Fruit fly (Drosophila melanogaster) whole organism, embryonic: ENCODE results near the gene dgt2.

Experiments used
- CG10209 ChIP-seq: fragments of 200-800 bp; sonication (Bioruptor generic); optimal IDR thresholded peaks from 3 replicates; lab custom pipeline; 2017; ENCODE audit warnings: missing biosample characterization, mild to moderate bottlenecking, missing genetic modification characterization, missing genetic modification reagents
- CG11560 ChIP-seq: fragments of 200-800 bp; sonication (Bioruptor generic); IDR thresholded peaks from 3 replicates; pipeline ENCODE4 v1.3.6; 2022; ENCODE audit warnings: missing biosample characterization, missing genetic modification characterization
- CG12071 ChIP-seq: fragments of 200-800 bp; sonication (Bioruptor generic); optimal IDR thresholded peaks from 3 replicates; lab custom pipeline; 2018; ENCODE audit warnings: missing biosample characterization, mild to moderate bottlenecking, missing genetic modification characterization
- CG13296 ChIP-seq: fragments of 200-800 bp; sonication (Bioruptor generic); optimal IDR thresholded peaks from 3 replicates; lab custom pipeline; 2018; ENCODE audit warnings: missing biosample characterization, mild to moderate bottlenecking, missing genetic modification characterization
- CG13894 ChIP-seq: fragments of 200-800 bp; sonication (Bioruptor generic); optimal IDR thresholded peaks from 3 replicates; lab custom pipeline; 2018; ENCODE audit warnings: missing biosample characterization, mild to moderate bottlenecking, missing genetic modification characterization, moderate library complexity
- CG14014 ChIP-seq: fragments of 200-800 bp; sonication (Bioruptor generic); IDR thresholded peaks from 2 replicates; pipeline ENCODE4 v1.3.6; 2022; ENCODE audit warnings: missing biosample characterization, missing genetic modification characterization
- CG14441 ChIP-seq: fragments of 200-800 bp; sonication (Bioruptor generic); IDR thresholded peaks from 2 replicates; pipeline ENCODE4 v1.3.6; 2022; ENCODE audit warnings: missing biosample characterization, missing genetic modification characterization
- CG14965 ChIP-seq: fragments of 200-800 bp; sonication (Bioruptor generic); optimal IDR thresholded peaks from 2 replicates; lab custom pipeline; 2016; ENCODE audit warnings: missing biosample characterization, missing genetic modification characterization, borderline replicate concordance
- CG15269 ChIP-seq: fragments of 200-800 bp; sonication (Bioruptor generic); optimal IDR thresholded peaks from 2 replicates; lab custom pipeline; 2018; ENCODE audit warnings: missing biosample characterization, mild to moderate bottlenecking, missing genetic modification characterization, moderate library complexity
- CG15514 ChIP-seq: fragments of 200-800 bp; sonication (Bioruptor generic); optimal IDR thresholded peaks from 3 replicates; lab custom pipeline; 2017; ENCODE audit warnings: missing biosample characterization, missing genetic modification characterization, mild to moderate bottlenecking, moderate library complexity, missing genetic modification reagents
- CG1647 ChIP-seq: fragments of 200-800 bp; sonication (Bioruptor generic); optimal IDR thresholded peaks from 3 replicates; lab custom pipeline; 2016; ENCODE audit warnings: missing biosample characterization, missing genetic modification characterization
- CG18599 ChIP-seq: fragments of 200-800 bp; sonication (Bioruptor generic); optimal IDR thresholded peaks from 3 replicates; lab custom pipeline; 2017; ENCODE audit warnings: missing biosample characterization, missing genetic modification characterization, mild to moderate bottlenecking, moderate library complexity, missing genetic modification reagents
- CG8290 ChIP-seq, 3 experiments: fragments of 200-800 bp; sonication (Bioruptor generic); optimal IDR thresholded peaks; 2 replicates each; lab custom pipeline; 2016 to 2019; ENCODE audit warnings: missing biosample characterization in 3 of 3, missing genetic modification characterization in 3 of 3, mild to moderate bottlenecking in 2 of 3, moderate library complexity in 1 of 3
- CG9727 ChIP-seq: fragments of 200-800 bp; sonication (Bioruptor generic); optimal IDR thresholded peaks from 3 replicates; lab custom pipeline; 2017; ENCODE audit warnings: missing biosample characterization, mild to moderate bottlenecking, missing genetic modification characterization
- CG9797 ChIP-seq: fragments of 200-800 bp; sonication (Bioruptor generic); optimal IDR thresholded peaks from 3 replicates; lab custom pipeline; 2018; ENCODE audit warnings: missing biosample characterization, mild to moderate bottlenecking, missing genetic modification characterization
- CTCF ChIP-seq: fragments of 200-800 bp; sonication (Bioruptor generic); optimal IDR thresholded peaks from 2 replicates; lab custom pipeline; 2017; ENCODE audit warnings: missing biosample characterization, mild to moderate bottlenecking, missing genetic modification characterization, moderate library complexity
- D19B ChIP-seq: fragments of 200-800 bp; sonication (Bioruptor generic); optimal IDR thresholded peaks from 2 replicates; lab custom pipeline; 2017; ENCODE audit warnings: missing biosample characterization, mild to moderate bottlenecking, missing genetic modification characterization
- Dad ChIP-seq: fragments of 200-800 bp; sonication (Bioruptor generic); optimal IDR thresholded peaks from 3 replicates; lab custom pipeline; 2016; ENCODE audit warnings: missing biosample characterization, missing genetic modification characterization
- Dll ChIP-seq: fragments of 200-800 bp; sonication (Bioruptor generic); IDR thresholded peaks from 4 replicates; pipeline ENCODE4 v1.3.6; 2022; ENCODE audit warnings: missing biosample characterization, missing genetic modification characterization; ENCODE audit not compliant: partially characterized antibody
- Drgx ChIP-seq: fragments of 200-800 bp; sonication (Bioruptor generic); IDR thresholded peaks from 2 replicates; pipeline ENCODE4 v1.3.6; 2022; ENCODE audit warnings: missing biosample characterization, missing genetic modification characterization
- Ets97D ChIP-seq: fragments of 200-800 bp; sonication (Bioruptor generic); optimal IDR thresholded peaks from 3 replicates; lab custom pipeline; 2016; ENCODE audit warnings: missing biosample characterization, missing genetic modification characterization
- Hmr ChIP-seq: fragments of 200-800 bp; sonication (Bioruptor generic); optimal IDR thresholded peaks from 3 replicates; lab custom pipeline; 2017; ENCODE audit warnings: mild to moderate bottlenecking, missing biosample characterization, missing genetic modification reagents, missing genetic modification characterization
- NFAT ChIP-seq: fragments of 200-800 bp; sonication (Bioruptor generic); IDR thresholded peaks from 2 replicates; pipeline ENCODE4 v1.3.6; 2022; ENCODE audit warnings: missing biosample characterization, missing genetic modification characterization
- Nf-YC ChIP-seq: fragments of 200-800 bp; optimal IDR thresholded peaks from 3 replicates; lab custom pipeline; 2019; ENCODE audit warnings: missing biosample characterization, mild to moderate bottlenecking, missing genetic modification characterization, moderate library complexity
- NfI ChIP-seq: fragments of 200-800 bp; sonication (Bioruptor generic); optimal IDR thresholded peaks from 3 replicates; lab custom pipeline; 2018; ENCODE audit warnings: missing biosample characterization, mild to moderate bottlenecking, missing genetic modification characterization, moderate library complexity
- Scr ChIP-seq: fragments of 200-800 bp; sonication (Bioruptor generic); IDR thresholded peaks from 2 replicates; pipeline ENCODE4 v1.3.6; 2022; ENCODE audit warnings: missing biosample characterization, missing genetic modification characterization; ENCODE audit not compliant: partially characterized antibody
- Spps ChIP-seq: fragments of 200-800 bp; sonication (Bioruptor generic); optimal IDR thresholded peaks from 2 replicates; lab custom pipeline; 2018; ENCODE audit warnings: missing biosample characterization, mild to moderate bottlenecking, missing genetic modification characterization
- Usf ChIP-seq: fragments of 200-800 bp; sonication (Bioruptor generic); optimal IDR thresholded peaks from 2 replicates; lab custom pipeline; 2017; ENCODE audit warnings: missing genotype, missing biosample characterization, missing genetic modification characterization
- amos ChIP-seq: fragments of 200-800 bp; sonication (Bioruptor generic); IDR thresholded peaks from 2 replicates; pipeline ENCODE4 v1.3.6; 2022; ENCODE audit warnings: missing biosample characterization, missing genetic modification characterization; ENCODE audit not compliant: partially characterized antibody
- ap ChIP-seq: fragments of 200-800 bp; sonication (Bioruptor generic); IDR thresholded peaks from 2 replicates; pipeline ENCODE4 v1.3.6; 2022; ENCODE audit warnings: missing biosample characterization, missing genetic modification characterization
- bab2 ChIP-seq: fragments of 200-800 bp; sonication (Bioruptor generic); optimal IDR thresholded peaks from 2 replicates; lab custom pipeline; 2016; ENCODE audit warnings: missing biosample characterization, missing genetic modification characterization
- bsh ChIP-seq, 2 experiments: fragments of 200-800 bp; sonication (Bioruptor generic); optimal IDR thresholded peaks; 2 replicates each; lab custom pipeline; 2017 to 2018; ENCODE audit warnings: mild to moderate bottlenecking in 2 of 2, missing biosample characterization in 2 of 2, missing genetic modification characterization in 2 of 2, moderate library complexity in 1 of 2
- cato ChIP-seq: fragments of 200-800 bp; sonication (Bioruptor generic); optimal IDR thresholded peaks from 2 replicates; lab custom pipeline; 2016; ENCODE audit warnings: missing biosample characterization, missing genetic modification characterization, borderline replicate concordance
- chm ChIP-seq: fragments of 200-800 bp; sonication (Bioruptor generic); IDR thresholded peaks from 2 replicates; pipeline ENCODE4 v1.3.6; 2022; ENCODE audit warnings: missing biosample characterization, missing genetic modification characterization
- en ChIP-seq: fragments of 200-800 bp; sonication (Bioruptor generic); optimal IDR thresholded peaks from 2 replicates; lab custom pipeline; 2016; ENCODE audit warnings: missing biosample characterization, missing genetic modification characterization
- grau ChIP-seq: fragments of 200-800 bp; optimal IDR thresholded peaks from 3 replicates; lab custom pipeline; 2019; ENCODE audit warnings: missing biosample characterization, mild to moderate bottlenecking, missing genetic modification characterization, moderate library complexity
- kah ChIP-seq: fragments of 200-800 bp; sonication (Bioruptor generic); optimal IDR thresholded peaks from 2 replicates; lab custom pipeline; 2018; ENCODE audit warnings: missing biosample characterization, mild to moderate bottlenecking, missing genetic modification characterization
- klu ChIP-seq: fragments of 200-800 bp; sonication (Bioruptor generic); IDR thresholded peaks from 2 replicates; pipeline ENCODE4 v1.3.6; 2022; ENCODE audit warnings: missing biosample characterization, missing genetic modification characterization
- lov ChIP-seq, 2 experiments: fragments of 200-800 bp in 1 of 2; fragments of >200 bp in 1 of 2; sonication (Bioruptor generic) in 1 of 2; IDR thresholded peaks in 1 of 2; optimal IDR thresholded peaks in 1 of 2; 2 replicates in 1 of 2; 3 replicates in 1 of 2; pipeline versions ENCODE4 v1.3.6 to Lab custom; 2017 to 2022; ENCODE audit warnings: missing biosample characterization in 1 of 2, missing genetic modification characterization in 1 of 2
- mirr ChIP-seq: fragments of 200-800 bp; sonication (Bioruptor generic); optimal IDR thresholded peaks from 3 replicates; lab custom pipeline; 2018; ENCODE audit warnings: missing biosample characterization, mild to moderate bottlenecking, missing genetic modification characterization
- mld ChIP-seq: fragments of 200-800 bp; sonication (Bioruptor generic); IDR thresholded peaks from 3 replicates; pipeline ENCODE4 v1.3.6; 2022; ENCODE audit warnings: missing biosample characterization, missing genetic modification characterization; ENCODE audit not compliant: partially characterized antibody
- odd ChIP-seq: fragments of 200-800 bp; sonication (Bioruptor generic); optimal IDR thresholded peaks from 2 replicates; lab custom pipeline; 2017; ENCODE audit warnings: missing biosample characterization, mild to moderate bottlenecking, missing genetic modification characterization
- org-1 ChIP-seq: fragments of 200-800 bp; sonication (Bioruptor generic); optimal IDR thresholded peaks from 2 replicates; lab custom pipeline; 2017; ENCODE audit warnings: missing biosample characterization, missing genetic modification characterization
- run ChIP-seq: fragments of 200-800 bp; sonication (Bioruptor generic); optimal IDR thresholded peaks from 3 replicates; lab custom pipeline; 2018; ENCODE audit warnings: missing biosample characterization, mild to moderate bottlenecking, missing genetic modification characterization
- sc ChIP-seq, 3 experiments: fragments of >200 bp in 2 of 3; fragments of 200-800 bp in 1 of 3; sonication (Bioruptor generic) in 1 of 3; optimal IDR thresholded peaks; 2 replicates in 2 of 3; 3 replicates in 1 of 3; lab custom pipeline; 2017; ENCODE audit warnings: mild to moderate bottlenecking in 1 of 3, missing biosample characterization in 1 of 3, missing genetic modification characterization in 1 of 3, missing genetic modification reagents in 1 of 3
- stwl ChIP-seq: fragments of 200-800 bp; sonication (Bioruptor generic); optimal IDR thresholded peaks from 3 replicates; lab custom pipeline; 2018; ENCODE audit warnings: missing biosample characterization, mild to moderate bottlenecking, missing genetic modification characterization, moderate library complexity
- sug ChIP-seq: fragments of 200-800 bp; optimal IDR thresholded peaks from 2 replicates; lab custom pipeline; 2019; ENCODE audit warnings: missing biosample characterization, mild to moderate bottlenecking, missing genetic modification characterization, moderate library complexity
- vvl ChIP-seq: fragments of 200-800 bp; sonication (Bioruptor generic); IDR thresholded peaks from 2 replicates; pipeline ENCODE4 v1.3.6; 2022; ENCODE audit warnings: missing biosample characterization, missing genetic modification characterization
- wdn ChIP-seq: fragments of 200-800 bp; sonication (Bioruptor generic); IDR thresholded peaks from 2 replicates; pipeline ENCODE4 v1.3.6; 2022; ENCODE audit warnings: missing biosample characterization, missing genetic modification characterization

dgt2 gene

dm6 chr2L:12025505-12025904 lies 35.8 kb downstream of the dgt2 start (continued):
- TF ChIP-seq CG8290 (GFP tag; optimal IDR thresholded peaks at IDR 0.05; lab: Kevin White, UChicago), result no peak
- TF ChIP-seq CG8290 (tag; optimal IDR thresholded peaks at IDR 0.05; lab: Kevin White, UChicago), result peak in 1 of 2 experiments; percentile 74
- TF ChIP-seq CG13296 (GFP tag; lab: Kevin White, UChicago), result peak; percentile 24
- TF ChIP-seq Dll (GFP tag; lab: Robert Waterston, UW), result no peak
- TF ChIP-seq CG14014, result no peak
- no peak for TF ChIP-seq odd (GFP tag; lab: Kevin White, UChicago)
- no peak for TF ChIP-seq CG14965
- TF ChIP-seq vvl, result peak; percentile 10; the same call in 1 of the 2 replicates
- TF ChIP-seq chm, result peak; percentile 33; the same call in 1 of the 2 replicates
- TF ChIP-seq CG1647 (GFP tag; lab: Kevin White, UChicago), result no peak
- TF ChIP-seq mld (GFP tag; lab: Robert Waterston, UW), result no peak
- TF ChIP-seq Spps (tag; lab: Kevin White, UChicago), result no peak
- peak; percentile 43 for TF ChIP-seq CG12071
- peak; percentile 22 for TF ChIP-seq grau
- TF ChIP-seq CG9727 (GFP tag; lab: Kevin White, UChicago), result no peak
- TF ChIP-seq bab2 (GFP tag; lab: Kevin White, UChicago), result no peak
- no peak for TF ChIP-seq lov (optimal IDR thresholded peaks at IDR 0.05; lab: Kevin White, UChicago)
- TF ChIP-seq lov (GFP tag; IDR thresholded peaks at IDR 0.05; lab: Robert Waterston, UW), result 0 out of 3 replicates have a peak, but pooled peaks have one; percentile 45
- peak; percentile 15 for TF ChIP-seq CG15514 (GFP tag; lab: Kevin White, UChicago)
- no peak for TF ChIP-seq en (GFP tag; lab: Kevin White, UChicago)
- peak; percentile 14 for TF ChIP-seq org-1 (GFP tag; lab: Kevin White, UChicago)
- no peak for TF ChIP-seq Usf (GFP tag; lab: Kevin White, UChicago)
- TF ChIP-seq CG13894 (tag; lab: Kevin White, UChicago), result no peak
- no peak for TF ChIP-seq CG9797 (GFP tag; lab: Kevin White, UChicago)
- peak; percentile 8 for TF ChIP-seq NfI
- TF ChIP-seq Scr, result no peak
- no peak for TF ChIP-seq wdn (GFP tag; lab: Robert Waterston, UW)
- TF ChIP-seq Ets97D (GFP tag; lab: Kevin White, UChicago), result no peak
- peak; percentile 64 for TF ChIP-seq kah (GFP tag; lab: Kevin White, UChicago)
- peak; percentile 5 for TF ChIP-seq Nf-YC (tag; lab: Kevin White, UChicago)
- TF ChIP-seq NFAT (GFP tag; lab: Robert Waterston, UW), result no peak
- TF ChIP-seq Dad (GFP tag; lab: Kevin White, UChicago), result no peak
- TF ChIP-seq Hmr, result peak; percentile 13
- TF ChIP-seq run (tag; lab: Kevin White, UChicago), result no peak
- TF ChIP-seq amos (GFP tag; lab: Robert Waterston, UW), result no peak
- peak; percentile 10 for TF ChIP-seq mirr
- TF ChIP-seq bsh (GFP tag; optimal IDR thresholded peaks at IDR 0.05; lab: Kevin White, UChicago), result peak in 1 of 2 experiments; percentile 26
- no peak for TF ChIP-seq CG14441 (GFP tag; lab: Robert Waterston, UW)
- no peak for TF ChIP-seq CG18599 (GFP tag; lab: Kevin White, UChicago)
- TF ChIP-seq Drgx (GFP tag; lab: Robert Waterston, UW), result peak; percentile 67
- no peak for TF ChIP-seq klu (GFP tag; lab: Robert Waterston, UW)
- no peak for TF ChIP-seq sug (tag; lab: Kevin White, UChicago)
- TF ChIP-seq CG10209 (GFP tag; lab: Kevin White, UChicago), result peak; percentile 13
- TF ChIP-seq sc (optimal IDR thresholded peaks at IDR 0.05; lab: Kevin White, UChicago), result no peak
- no peak for TF ChIP-seq sc (GFP tag; optimal IDR thresholded peaks at IDR 0.05; lab: Kevin White, UChicago)
- TF ChIP-seq ap (GFP tag; lab: Robert Waterston, UW), result no peak
- TF ChIP-seq CTCF (GFP tag; lab: Kevin White, UChicago), result no peak
- peak; percentile 32 for TF ChIP-seq CG15269 (tag; lab: Kevin White, UChicago)
- no peak for TF ChIP-seq CG11560 (tag; lab: Robert Waterston, UW)
- TF ChIP-seq D19B (GFP tag; lab: Kevin White, UChicago), result no peak
- TF ChIP-seq stwl (tag; lab: Kevin White, UChicago), result no peak
- TF ChIP-seq cato (GFP tag; lab: Kevin White, UChicago), result no peak
